Worm (Caenorhabditis elegans) whole organism, early embryonic: ENCODE results near the gene F46G10.2.

Experiments
- B0310.2 ChIP-seq: sonication (generic microtip); optimal IDR thresholded peaks from 2 replicates; lab custom pipeline; 2016; ENCODE audit warnings: mild to moderate bottlenecking, missing genetic modification characterization, missing compliant biosample characterization
- F13C5.2 ChIP-seq: sonication (generic microtip); optimal IDR thresholded peaks from 2 replicates; lab custom pipeline; 2017; ENCODE audit warnings: mild to moderate bottlenecking, missing genetic modification characterization, inconsistent platforms, missing compliant biosample characterization
- aly-1 ChIP-seq: sonication (generic microtip); optimal IDR thresholded peaks from 2 replicates; lab custom pipeline; 2016; ENCODE audit warnings: missing genetic modification characterization, missing compliant biosample characterization
- ama-1 ChIP-seq: fragments of 150-350 bp; optimal IDR thresholded peaks from 2 replicates; lab custom pipeline; 2014
- ceh-13 ChIP-seq: fragments of 200-800 bp; sonication (Bioruptor generic); optimal IDR thresholded peaks from 2 replicates; lab custom pipeline; 2018; ENCODE audit warnings: mild to moderate bottlenecking, missing genetic modification characterization, missing compliant biosample characterization
- ceh-36 ChIP-seq: sonication (generic microtip); optimal IDR thresholded peaks from 2 replicates; lab custom pipeline; 2016; ENCODE audit warnings: missing genetic modification characterization, inconsistent platforms, missing compliant biosample characterization
- ets-7 ChIP-seq: sonication (generic microtip); optimal IDR thresholded peaks from 2 replicates; lab custom pipeline; 2016; ENCODE audit warnings: missing genotype, missing genetic modification characterization, missing compliant biosample characterization
- flt-1 ChIP-seq: fragments of 200-800 bp; sonication (Bioruptor generic); IDR thresholded peaks from 2 replicates; pipeline ENCODE4 v1.3.6; 2022; ENCODE audit warnings: missing genetic modification characterization, missing compliant biosample characterization
- hmbx-1 ChIP-seq: sonication (generic microtip); optimal IDR thresholded peaks from 2 replicates; lab custom pipeline; 2016; ENCODE audit warnings: mild to moderate bottlenecking, missing genetic modification characterization, missing compliant biosample characterization
- hmg-4 ChIP-seq: fragments of 200-800 bp; sonication (Bioruptor generic); optimal IDR thresholded peaks from 2 replicates; lab custom pipeline; 2018; ENCODE audit warnings: mild to moderate bottlenecking, missing genetic modification characterization, missing compliant biosample characterization
- hnd-1 ChIP-seq: sonication (generic microtip); optimal IDR thresholded peaks from 2 replicates; lab custom pipeline; 2016; ENCODE audit warnings: missing genetic modification characterization, missing compliant biosample characterization
- pes-1 ChIP-seq: fragments of 200-800 bp; sonication (Bioruptor generic); IDR thresholded peaks from 2 replicates; pipeline ENCODE4 v1.3.6; 2022; ENCODE audit warnings: missing genetic modification reagents, missing genetic modification characterization, missing compliant biosample characterization
- scrt-1 ChIP-seq: fragments of 200-800 bp; sonication (Bioruptor generic); IDR thresholded peaks from 2 replicates; pipeline ENCODE4 v1.3.6; 2022; ENCODE audit warnings: missing genetic modification characterization, missing compliant biosample characterization
- sea-1 ChIP-seq: fragments of 200-800 bp; sonication (Bioruptor generic); conservative IDR thresholded peaks from 2 replicates; pipeline ENCODE4 v1.3.6; 2022; ENCODE audit warnings: missing genetic modification characterization, missing compliant biosample characterization
- tbx-11 ChIP-seq: fragments of 200-800 bp; sonication (Bioruptor generic); IDR thresholded peaks from 2 replicates; pipeline ENCODE4 v1.3.6; 2022; ENCODE audit warnings: missing genetic modification characterization, missing compliant biosample characterization
- tbx-37 ChIP-seq: fragments of 200-800 bp; sonication (Bioruptor generic); conservative IDR thresholded peaks from 2 replicates; pipeline ENCODE4 v1.3.6; 2022; ENCODE audit warnings: missing genetic modification reagents, missing genetic modification characterization, missing compliant biosample characterization
- tra-4 ChIP-seq: sonication (generic microtip); optimal IDR thresholded peaks from 2 replicates; lab custom pipeline; 2017; ENCODE audit warnings: missing genetic modification characterization, missing compliant biosample characterization

The F46G10.2 gene

ce11 chrX:13333835-13334234 lies 11.1 kb downstream of the F46G10.2 start, which contains the start of gene F46G10.4:
Gene F46G10.4, plus strand, starts transcription at chrX:13334046.
- no peak for TF ChIP-seq ama-1 (lab: Kevin White, UChicago)
- no peak for TF ChIP-seq tra-4 (tag; lab: Kevin White, UChicago)
- no peak for TF ChIP-seq sea-1
- no peak for TF ChIP-seq flt-1 (GFP tag; lab: Robert Waterston, UW)
- no peak for TF ChIP-seq ceh-13
- no peak for TF ChIP-seq hmg-4 (GFP tag; lab: Kevin White, UChicago)
- TF ChIP-seq hmbx-1 (tag; lab: Kevin White, UChicago): no peak
- TF ChIP-seq aly-1: no peak
- no peak for TF ChIP-seq pes-1 (GFP tag; lab: Robert Waterston, UW)
- no peak for TF ChIP-seq scrt-1
- no peak for TF ChIP-seq ets-7 (tag; lab: Kevin White, UChicago)
- TF ChIP-seq F13C5.2 (tag; lab: Kevin White, UChicago): no peak
- no peak for TF ChIP-seq tbx-37 (GFP tag; lab: Robert Waterston, UW)
- no peak for TF ChIP-seq hnd-1 (tag; lab: Kevin White, UChicago)
- TF ChIP-seq tbx-11 (GFP tag; lab: Robert Waterston, UW): no peak
- no peak for TF ChIP-seq ceh-36
- TF ChIP-seq B0310.2 (tag; lab: Kevin White, UChicago): no peak

DNA sequence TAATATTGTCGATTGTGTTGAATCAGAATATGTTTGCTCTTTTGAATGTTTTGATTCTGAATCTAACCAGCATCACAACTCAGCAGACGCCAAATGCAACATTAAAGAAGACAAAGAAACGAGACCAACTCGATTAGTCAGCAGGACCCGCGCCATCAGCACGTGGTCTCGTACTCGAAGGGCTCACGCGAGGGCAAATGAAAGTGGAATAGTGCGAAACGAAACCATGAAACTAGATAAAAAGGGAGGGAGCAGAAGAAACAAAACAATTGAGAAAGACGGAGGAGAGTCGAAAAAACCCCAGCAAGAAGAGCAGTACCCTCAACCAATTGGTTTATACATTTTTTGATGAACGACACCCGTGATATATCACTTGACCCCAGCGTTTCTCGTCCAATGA lies 14.2 kb downstream of the F46G10.2 start:
- TF ChIP-seq B0310.2 (tag; lab: Kevin White, UChicago): no peak
- TF ChIP-seq pes-1 (GFP tag; lab: Robert Waterston, UW): no peak
- TF ChIP-seq scrt-1: no peak
- no peak for TF ChIP-seq sea-1
- TF ChIP-seq aly-1: no peak

DNA sequence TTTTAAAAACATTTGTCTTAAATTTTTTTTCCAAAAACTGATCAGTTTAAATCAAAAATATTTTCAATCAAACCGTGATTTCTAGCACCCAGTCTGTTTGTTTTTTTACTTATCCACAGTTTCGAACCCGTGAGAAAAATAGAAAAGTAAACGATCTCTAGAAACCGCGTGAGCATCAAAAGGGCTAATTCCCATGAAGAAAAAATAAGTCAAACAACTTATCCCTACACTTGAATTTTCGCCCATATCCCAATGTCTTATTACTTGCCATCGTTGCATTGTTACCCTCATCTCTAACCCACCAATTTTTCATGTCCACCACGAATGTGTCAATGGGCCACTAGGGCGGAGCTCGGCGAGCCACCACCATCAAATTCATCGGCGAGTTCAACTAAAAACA lies 15.0 kb downstream of the F46G10.2 start, which contains the start of gene ptr-24:
ptr-24 (plus strand) TSS at position 301 of the 400 bp plus-strand sequence.
- TF ChIP-seq flt-1 (GFP tag; lab: Robert Waterston, UW) (no peak), ama-1 (lab: Kevin White, UChicago) (no peak), B0310.2 (tag; lab: Kevin White, UChicago) (no peak)

ce11 chrX:13339029-13339626 lies 16.4 kb downstream of the F46G10.2 start:
- no peak for TF ChIP-seq ceh-36
- no peak for TF ChIP-seq tra-4 (tag; lab: Kevin White, UChicago)
- TF ChIP-seq scrt-1: no peak
- no peak for TF ChIP-seq B0310.2 (tag; lab: Kevin White, UChicago)
- no peak for TF ChIP-seq aly-1

DNA sequence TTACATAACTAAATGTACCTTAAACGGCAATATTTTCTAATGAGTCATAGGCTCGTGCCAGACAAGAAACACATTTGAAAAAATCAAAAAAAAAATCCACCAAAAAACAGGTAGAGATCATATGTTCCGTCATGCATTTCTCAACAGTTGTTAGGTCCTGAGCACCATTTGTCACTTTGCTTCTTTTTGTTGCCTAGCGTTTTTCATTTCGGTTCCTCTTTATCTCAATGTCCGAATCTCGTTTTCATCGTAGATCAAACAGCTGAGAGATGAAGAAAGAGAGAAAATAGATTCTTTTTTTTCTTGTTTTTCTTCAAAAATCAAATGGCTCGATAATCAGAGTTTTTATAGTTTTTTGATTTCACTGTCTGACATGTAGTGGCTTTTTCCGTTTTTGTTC lies 18.2 kb downstream of the F46G10.2 start:
- no peak for TF ChIP-seq flt-1 (GFP tag; lab: Robert Waterston, UW)
- TF ChIP-seq hnd-1 (tag; lab: Kevin White, UChicago): no peak

- TF ChIP-seq tbx-37 (GFP tag; lab: Robert Waterston, UW) (no peak), hmg-4 (GFP tag; lab: Kevin White, UChicago) (no peak), ets-7 (tag; lab: Kevin White, UChicago) (no peak), tbx-11 (GFP tag; lab: Robert Waterston, UW) (no peak)
Measured at ce11 chrX:13341853-13342252, 19.1 kb downstream of the F46G10.2 start.

DNA sequence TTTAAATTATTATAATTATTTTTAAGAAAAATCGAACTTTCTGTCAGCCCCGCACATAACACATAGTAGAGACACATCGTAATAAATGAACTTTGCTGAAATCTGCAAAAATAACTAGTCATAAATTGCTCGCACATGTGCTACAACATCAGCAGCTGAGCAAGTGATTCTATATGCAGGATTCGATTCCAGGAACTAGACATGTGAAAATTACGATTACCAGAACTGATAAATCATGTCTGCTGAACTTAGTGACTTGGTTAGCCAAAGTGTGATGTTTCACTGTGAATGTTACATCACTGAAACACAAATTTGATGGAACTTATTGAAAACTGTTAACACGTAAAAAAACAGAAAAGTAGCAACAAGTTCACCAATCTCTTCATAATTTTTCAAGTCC lies 24.5 kb downstream of the F46G10.2 start:
- no peak for TF ChIP-seq tbx-11 (GFP tag; lab: Robert Waterston, UW)
- no peak for TF ChIP-seq hnd-1 (tag; lab: Kevin White, UChicago)
- TF ChIP-seq scrt-1: no peak
- no peak for TF ChIP-seq ets-7 (tag; lab: Kevin White, UChicago)
- TF ChIP-seq pes-1 (GFP tag; lab: Robert Waterston, UW): no peak
- no peak for TF ChIP-seq sea-1
- no peak for TF ChIP-seq ama-1 (lab: Kevin White, UChicago)
- TF ChIP-seq hmbx-1 (tag; lab: Kevin White, UChicago): no peak
- TF ChIP-seq ceh-13: no peak
- no peak for TF ChIP-seq tra-4 (tag; lab: Kevin White, UChicago)
- TF ChIP-seq tbx-37 (GFP tag; lab: Robert Waterston, UW): no peak
- TF ChIP-seq F13C5.2 (tag; lab: Kevin White, UChicago): no peak
- no peak for TF ChIP-seq ceh-36
- TF ChIP-seq flt-1 (GFP tag; lab: Robert Waterston, UW): no peak
- TF ChIP-seq B0310.2 (tag; lab: Kevin White, UChicago): no peak
- TF ChIP-seq hmg-4 (GFP tag; lab: Kevin White, UChicago): no peak
- TF ChIP-seq aly-1: no peak

DNA sequence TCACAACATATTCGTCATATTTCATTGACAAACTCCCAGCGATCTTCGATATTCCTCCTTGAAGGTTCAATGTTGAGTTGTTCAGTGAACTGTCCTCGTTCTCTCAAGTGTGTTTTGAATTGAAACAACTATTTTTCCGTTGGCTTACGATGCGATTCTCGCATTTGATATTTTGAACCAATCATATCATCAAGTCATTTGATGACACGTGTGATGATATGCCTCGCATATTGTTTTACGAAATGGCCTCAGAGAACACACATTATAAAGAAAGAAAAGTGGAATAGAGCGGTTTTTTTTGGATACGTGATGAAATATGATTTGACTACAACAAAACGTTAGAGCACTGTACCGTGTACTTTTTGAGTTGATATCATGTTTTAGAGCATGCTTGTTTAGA lies 25.7 kb downstream of the F46G10.2 start:
- no peak for TF ChIP-seq hmbx-1 (tag; lab: Kevin White, UChicago)
- TF ChIP-seq aly-1: no peak
- no peak for TF ChIP-seq flt-1 (GFP tag; lab: Robert Waterston, UW)
- TF ChIP-seq scrt-1: no peak
- no peak for TF ChIP-seq hmg-4 (GFP tag; lab: Kevin White, UChicago)
- no peak for TF ChIP-seq tbx-37 (GFP tag; lab: Robert Waterston, UW)
- TF ChIP-seq hnd-1 (tag; lab: Kevin White, UChicago): no peak
- TF ChIP-seq ets-7 (tag; lab: Kevin White, UChicago): no peak
